Worm (Caenorhabditis elegans): ENCODE data around the gene F40F12.3.

The F40F12.3 gene

ce11 chrIII:9878828-9879227 is 41.8 kb downstream of the F40F12.3 start, which contains the start of gene ZK757.2:
Gene ZK757.2, minus strand, starts transcription at chrIII:9878928.
- TF ChIP-seq snu-23 (GFP tag; optimal IDR thresholded peaks at IDR 0.05) (no peak), unc-62 (GFP tag; optimal IDR thresholded peaks at IDR 0.05) (no peak), fos-1 (tag; optimal IDR thresholded peaks at IDR 0.05) (no peak), nhr-76 (tag; optimal IDR thresholded peaks at IDR 0.05) (no peak), ces-1 (GFP tag; optimal IDR thresholded peaks at IDR 0.05) (no peak), jun-1 (tag; optimal IDR thresholded peaks at IDR 0.05) (no peak), pqm-1 (tag; optimal IDR thresholded peaks at IDR 0.05) (no peak), tbx-2 (tag; optimal IDR thresholded peaks at IDR 0.05) (no peak), nhr-90 (tag; optimal IDR thresholded peaks at IDR 0.05; ENCODE audit: poor library complexity) (no peak), F16B12.6 (tag; optimal IDR thresholded peaks at IDR 0.05) (no peak), ztf-4 (tag; optimal IDR thresholded peaks at IDR 0.05) (no peak), ceh-63 (GFP tag; optimal IDR thresholded peaks at IDR 0.05) (no peak), egl-27 (tag; optimal IDR thresholded peaks at IDR 0.05) (no peak), skn-1 (tag; optimal IDR thresholded peaks at IDR 0.05) (no peak), dsc-1 (tag; optimal IDR thresholded peaks at IDR 0.05) (no peak), nhr-71 (tag; optimal IDR thresholded peaks at IDR 0.05) (no peak), mep-1 (tag; optimal IDR thresholded peaks at IDR 0.05) (no peak), irx-1 (tag; optimal IDR thresholded peaks at IDR 0.05) (no peak), C04F5.9 (tag; optimal IDR thresholded peaks at IDR 0.05) (no peak), zag-1 (tag; optimal IDR thresholded peaks at IDR 0.05) (no peak)

- TF ChIP-seq fkh-8 (tag; optimal IDR thresholded peaks at IDR 0.05) (no peak), sptf-1 (tag; optimal IDR thresholded peaks at IDR 0.05) (no peak), aha-1 (tag; optimal IDR thresholded peaks at IDR 0.05) (no peak), nhr-90 (tag; optimal IDR thresholded peaks at IDR 0.05; ENCODE audit: poor library complexity) (no peak), nhr-71 (tag; optimal IDR thresholded peaks at IDR 0.05) (no peak), nhr-84 (tag; optimal IDR thresholded peaks at IDR 0.05) (no peak), vab-15 (tag; optimal IDR thresholded peaks at IDR 0.05) (no peak), C34B4.2 (tag; optimal IDR thresholded peaks at IDR 0.05) (no peak)
Measured at ce11 chrIII:9876951-9877350, 43.7 kb downstream of the F40F12.3 start, which contains the start of gene ZK757.10. Gene ZK757.10, plus strand, starts transcription at chrIII:9877251.

- no peak for TF ChIP-seq mab-9 (GFP tag; IDR thresholded peaks at IDR 0.05)
- TF ChIP-seq snu-23 (GFP tag; optimal IDR thresholded peaks at IDR 0.05), result no peak
Measured at ce11 chrIII:9874515-9874914, 46.1 kb downstream of the F40F12.3 start.

ce11 chrIII:9871032-9871431 is 49.6 kb downstream of the F40F12.3 start, which contains the start of gene ZK757.1:
Gene ZK757.1, minus strand, starts transcription at chrIII:9871132.
- TF ChIP-seq pqm-1 (tag; optimal IDR thresholded peaks at IDR 0.05) (no peak), nhr-76 (tag; optimal IDR thresholded peaks at IDR 0.05) (no peak), efl-1 (optimal IDR thresholded peaks at IDR 0.05) (no peak), efl-1 (GFP tag; optimal IDR thresholded peaks at IDR 0.05 in 1 of 2) (no peak)
